Worm (Caenorhabditis elegans): ENCODE data around the gene rbm-39.

Gene rbm-39

DNA sequence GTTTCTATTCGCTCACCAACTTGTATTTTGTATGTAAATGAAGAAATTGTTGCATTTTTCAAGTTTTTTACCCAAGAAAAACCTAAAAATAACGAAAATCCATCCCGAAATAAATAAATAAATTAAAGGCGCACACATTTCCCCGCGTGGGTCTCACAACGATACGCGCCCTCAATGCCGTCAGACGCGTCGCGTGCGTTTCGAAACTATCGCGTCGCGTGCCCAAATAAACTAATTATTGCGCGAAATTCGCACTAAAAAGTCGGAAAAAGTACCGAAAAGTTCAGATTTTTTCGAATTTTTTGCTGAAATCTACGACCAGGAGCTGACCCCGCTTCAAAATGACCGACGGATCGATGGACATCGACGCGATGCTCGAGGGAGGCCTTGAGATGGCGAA is at the start of gene rbm-39 (continued):
- TF ChIP-seq pax-1 (tag; optimal IDR thresholded peaks at IDR 0.05): peak; percentile 40
- TF ChIP-seq ceh-14 (tag; optimal IDR thresholded peaks at IDR 0.05): peak; percentile 43
- peak; percentile 18 for TF ChIP-seq ceh-2 (tag; optimal IDR thresholded peaks at IDR 0.05)
- no peak for TF ChIP-seq ahr-1 (tag; optimal IDR thresholded peaks at IDR 0.05)
- TF ChIP-seq C08G9.2 (tag; optimal IDR thresholded peaks at IDR 0.05): no peak
- TF ChIP-seq pros-1 (tag; optimal IDR thresholded peaks at IDR 0.05): no peak
- TF ChIP-seq nhr-232 (tag; optimal IDR thresholded peaks at IDR 0.05): no peak
- peak; percentile 21 for TF ChIP-seq madf-2 (tag; optimal IDR thresholded peaks at IDR 0.05)
- TF ChIP-seq ceh-6 (GFP tag; optimal IDR thresholded peaks at IDR 0.05): no peak
- TF ChIP-seq eyg-1 (tag; optimal IDR thresholded peaks at IDR 0.05): no peak
- TF ChIP-seq ceh-34 (tag; optimal IDR thresholded peaks at IDR 0.05): peak; percentile 39
- no peak for TF ChIP-seq dmd-4 (tag; optimal IDR thresholded peaks at IDR 0.05; ENCODE audit: borderline replicate concordance)
- no peak for TF ChIP-seq pag-3 (tag; optimal IDR thresholded peaks at IDR 0.05; ENCODE audit: borderline replicate concordance)
- TF ChIP-seq C38D4.7 (GFP tag; optimal IDR thresholded peaks at IDR 0.05): no peak
- TF ChIP-seq ceh-48 (tag; optimal IDR thresholded peaks at IDR 0.05): peak; percentile 5

ce11 chrIV:971122-971521 is 41.3 kb upstream of the rbm-39 start:
- no peak for TF ChIP-seq ceh-24 (tag; optimal IDR thresholded peaks at IDR 0.05)
- no peak for TF ChIP-seq Y22D7AL.16 (tag; optimal IDR thresholded peaks at IDR 0.05)
- TF ChIP-seq eyg-1 (tag; optimal IDR thresholded peaks at IDR 0.05): no peak
- TF ChIP-seq ets-4 (tag; optimal IDR thresholded peaks at IDR 0.05): no peak

- TF ChIP-seq nhr-232 (tag; optimal IDR thresholded peaks at IDR 0.05): no peak
Measured at ce11 chrIV:972401-972800, 40.0 kb upstream of the rbm-39 start.

ce11 chrIV:972811-973428 is 39.5 kb upstream of the rbm-39 start:
- TF ChIP-seq ceh-22 (tag; optimal IDR thresholded peaks at IDR 0.05): no peak
- TF ChIP-seq dve-1 (tag; optimal IDR thresholded peaks at IDR 0.05): no peak
- no peak for TF ChIP-seq hlh-13 (GFP tag; optimal IDR thresholded peaks at IDR 0.05)
- TF ChIP-seq ceh-48 (tag; optimal IDR thresholded peaks at IDR 0.05): peak; percentile 55

ce11 chrIV:976372-976771 is 36.1 kb upstream of the rbm-39 start:
- TF ChIP-seq ref-2 (tag; optimal IDR thresholded peaks at IDR 0.05) (no peak), elt-2 (tag; optimal IDR thresholded peaks at IDR 0.05) (peak; percentile 88)

DNA sequence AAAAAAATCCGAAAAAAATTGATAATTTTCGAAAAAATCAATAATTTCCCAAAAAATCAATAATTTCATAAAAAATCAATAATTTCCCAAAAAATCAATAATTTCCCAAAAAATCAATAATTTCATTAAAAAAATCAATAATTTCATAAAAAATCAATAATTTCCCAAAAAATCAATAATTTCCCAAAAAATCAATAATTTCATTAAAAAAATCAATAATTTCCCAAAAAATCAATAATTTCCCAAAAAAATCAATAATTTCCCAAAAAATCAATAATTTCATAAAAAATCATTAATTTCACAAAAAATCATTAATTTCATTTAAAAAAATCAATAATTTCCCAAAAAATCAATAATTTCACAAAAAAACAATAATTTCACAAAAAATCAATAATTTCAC is 34.6 kb upstream of the rbm-39 start:
- TF ChIP-seq ceh-48 (tag; optimal IDR thresholded peaks at IDR 0.05): peak; percentile 60

- peak; percentile 79 for TF ChIP-seq ceh-48 (tag; optimal IDR thresholded peaks at IDR 0.05)
Measured at ce11 chrIV:978309-978708, 34.1 kb upstream of the rbm-39 start.

ce11 chrIV:983558-983957 is 28.9 kb upstream of the rbm-39 start:
- TF ChIP-seq ahr-1 (tag; optimal IDR thresholded peaks at IDR 0.05): no peak
- TF ChIP-seq ceh-48 (tag; optimal IDR thresholded peaks at IDR 0.05): peak; percentile 91

ce11 chrIV:990352-990751 is 22.1 kb upstream of the rbm-39 start, which contains the start of gene egrh-2:
Gene egrh-2, minus strand, starts transcription at chrIV:990452.
- TF ChIP-seq nfya-1 (tag; optimal IDR thresholded peaks at IDR 0.05) (no peak), elt-2 (tag; optimal IDR thresholded peaks at IDR 0.05) (no peak), sdc-2 (tag; optimal IDR thresholded peaks at IDR 0.05) (no peak), ceh-9 (tag; optimal IDR thresholded peaks at IDR 0.05) (no peak), lin-11 (tag; optimal IDR thresholded peaks at IDR 0.05) (no peak), pha-2 (tag; optimal IDR thresholded peaks at IDR 0.05) (no peak), ref-2 (tag; optimal IDR thresholded peaks at IDR 0.05) (no peak), ttx-3 (tag; optimal IDR thresholded peaks at IDR 0.05) (no peak), dmd-4 (tag; optimal IDR thresholded peaks at IDR 0.05; ENCODE audit: borderline replicate concordance) (no peak), fkh-10 (GFP tag; optimal IDR thresholded peaks at IDR 0.05) (no peak), F13H6.1 (tag; optimal IDR thresholded peaks at IDR 0.05) (no peak), pha-4 (tag; optimal IDR thresholded peaks at IDR 0.05) (no peak), ceh-31 (tag; optimal IDR thresholded peaks at IDR 0.05) (no peak), elt-4 (tag; optimal IDR thresholded peaks at IDR 0.05) (no peak), ceh-22 (tag; optimal IDR thresholded peaks at IDR 0.05) (no peak), C38D4.7 (GFP tag; optimal IDR thresholded peaks at IDR 0.05) (no peak), ets-4 (tag; optimal IDR thresholded peaks at IDR 0.05) (no peak), hlh-30 (tag; optimal IDR thresholded peaks at IDR 0.05; ENCODE audit: insufficient read depth) (no peak)
